Worm (Caenorhabditis elegans) whole organism, early embryonic: ENCODE data around the gene spt-4.

ENCODE experiments used
- F13C5.2 ChIP-seq: sonication (generic microtip); optimal IDR thresholded peaks from 2 replicates; lab custom pipeline; 2017; ENCODE audit warnings: mild to moderate bottlenecking, missing genetic modification characterization, inconsistent platforms, missing compliant biosample characterization
- aly-1 ChIP-seq: sonication (generic microtip); optimal IDR thresholded peaks from 2 replicates; lab custom pipeline; 2016; ENCODE audit warnings: missing genetic modification characterization, missing compliant biosample characterization
- ama-1 ChIP-seq: fragments of 150-350 bp; optimal IDR thresholded peaks from 2 replicates; lab custom pipeline; 2014
- flt-1 ChIP-seq: fragments of 200-800 bp; sonication (Bioruptor generic); IDR thresholded peaks from 2 replicates; pipeline ENCODE4 v1.3.6; 2022; ENCODE audit warnings: missing genetic modification characterization, missing compliant biosample characterization
- sea-1 ChIP-seq: fragments of 200-800 bp; sonication (Bioruptor generic); conservative IDR thresholded peaks from 2 replicates; pipeline ENCODE4 v1.3.6; 2022; ENCODE audit warnings: missing genetic modification characterization, missing compliant biosample characterization

ce11 chrIII:49064-49463, 20.5 kb downstream of the spt-4 start:
- no peak for TF ChIP-seq ama-1 (lab: Kevin White, UChicago)
- no peak for TF ChIP-seq flt-1 (GFP tag; lab: Robert Waterston, UW)
- TF ChIP-seq F13C5.2 = no peak
- TF ChIP-seq aly-1 (tag; lab: Kevin White, UChicago) = no peak
- no peak for TF ChIP-seq sea-1 (GFP tag; lab: Robert Waterston, UW)
